Worm (Caenorhabditis elegans) whole organism, midembryonic: ENCODE results near the gene eelo-1.

Experiments
- T22C8.4 ChIP-seq: fragments of 200-800 bp; sonication (Bioruptor generic); IDR thresholded peaks from 2 replicates; pipeline ENCODE4 v1.3.6; 2022; ENCODE audit warnings: missing genetic modification characterization, missing compliant biosample characterization
- cog-1 ChIP-seq: sonication (generic microtip); optimal IDR thresholded peaks from 2 replicates; lab custom pipeline; 2016; ENCODE audit warnings: missing genetic modification characterization, missing compliant biosample characterization
- flt-1 ChIP-seq: fragments of 200-800 bp; sonication (Bioruptor generic); IDR thresholded peaks from 2 replicates; pipeline ENCODE4 v1.3.6; 2022; ENCODE audit warnings: missing genetic modification characterization, missing compliant biosample characterization
- klf-2 ChIP-seq: fragments of 200-800 bp; sonication (Bioruptor generic); conservative IDR thresholded peaks from 2 replicates; pipeline ENCODE4 v1.3.6; 2022; ENCODE audit warnings: missing genetic modification reagents, missing genetic modification characterization, missing compliant biosample characterization
- med-1 ChIP-seq: sonication (generic microtip); optimal IDR thresholded peaks from 2 replicates; lab custom pipeline; 2017; ENCODE audit warnings: missing genetic modification characterization, mild to moderate bottlenecking, missing compliant biosample characterization, antibody characterized with exemption, missing genetic modification reagents; ENCODE audit not compliant: insufficient read depth
- ref-1 ChIP-seq: fragments of 200-800 bp; sonication (Bioruptor generic); conservative IDR thresholded peaks from 2 replicates; pipeline ENCODE4 v1.3.6; 2022; ENCODE audit warnings: missing genetic modification reagents, missing genetic modification characterization, missing compliant biosample characterization
- tab-1 ChIP-seq: fragments of 200-800 bp; sonication (Bioruptor generic); IDR thresholded peaks from 2 replicates; pipeline ENCODE4 v1.3.6; 2022; ENCODE audit warnings: missing genetic modification characterization, missing compliant biosample characterization
- ztf-23 ChIP-seq: fragments of 200-800 bp; sonication (Bioruptor generic); IDR thresholded peaks from 2 replicates; pipeline ENCODE4 v1.3.6; 2022; ENCODE audit warnings: missing genetic modification reagents, missing genetic modification characterization, missing compliant biosample characterization
- ztf-29 ChIP-seq: fragments of 200-800 bp; sonication (Bioruptor generic); IDR thresholded peaks from 2 replicates; pipeline ENCODE4 v1.3.6; 2022; ENCODE audit warnings: missing genetic modification reagents, missing genetic modification characterization, missing compliant biosample characterization

eelo-1 gene

DNA sequence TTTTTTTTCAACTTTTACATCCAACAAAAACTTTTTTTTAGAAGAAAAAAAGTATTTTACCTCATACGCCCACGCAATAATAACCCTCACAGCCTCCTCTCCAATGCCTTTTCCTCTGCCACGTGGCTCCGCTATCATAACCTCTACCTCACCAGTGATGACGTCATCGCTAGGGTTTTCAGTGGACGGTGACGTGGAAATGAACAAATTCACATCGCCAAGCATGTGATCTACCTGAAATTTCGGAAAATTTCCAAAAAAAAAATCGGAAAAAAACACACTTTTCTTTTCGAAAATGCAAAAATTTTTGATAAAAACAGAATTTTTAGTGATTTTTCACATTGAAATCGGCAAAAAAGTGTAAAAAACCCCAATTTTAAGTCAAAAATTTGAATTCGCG lies 19.0 kb downstream of the eelo-1 start:
- TF ChIP-seq ref-1 (GFP tag; lab: Robert Waterston, UW) = no peak
- TF ChIP-seq cog-1 (tag; lab: Kevin White, UChicago) = no peak
- no peak for TF ChIP-seq klf-2
- no peak for TF ChIP-seq tab-1 (GFP tag; lab: Robert Waterston, UW)
- no peak for TF ChIP-seq flt-1 (GFP tag; lab: Robert Waterston, UW)
- TF ChIP-seq med-1 (GFP tag; lab: Kevin White, UChicago) = no peak
- TF ChIP-seq ztf-29 (GFP tag; lab: Robert Waterston, UW) = no peak
- no peak for TF ChIP-seq T22C8.4 (GFP tag; lab: Robert Waterston, UW)
- no peak for TF ChIP-seq ztf-23 (GFP tag; lab: Robert Waterston, UW)

DNA sequence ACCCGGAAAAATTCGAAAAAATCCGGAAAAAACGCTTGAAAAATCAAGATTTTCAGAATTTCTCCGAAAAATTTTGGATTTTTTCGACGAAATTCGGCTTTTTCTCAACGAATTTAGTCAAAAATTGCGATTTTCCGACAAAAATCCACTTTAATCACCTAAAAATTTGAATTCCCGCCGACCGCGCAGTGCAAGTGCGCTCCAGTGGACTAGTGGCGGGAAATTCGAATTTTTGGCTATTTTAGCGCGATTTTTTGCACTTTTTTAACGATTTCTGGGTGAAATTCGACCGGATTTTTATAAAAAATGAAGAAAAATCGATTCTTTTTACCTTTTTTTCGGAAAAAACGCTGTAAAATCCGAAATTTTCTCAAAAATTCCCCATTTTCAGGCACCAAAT lies 23.9 kb downstream of the eelo-1 start:
- TF ChIP-seq tab-1 (GFP tag; lab: Robert Waterston, UW) (no peak), ztf-29 (GFP tag; lab: Robert Waterston, UW) (no peak), klf-2 (no peak), cog-1 (tag; lab: Kevin White, UChicago) (no peak), med-1 (GFP tag; lab: Kevin White, UChicago) (no peak), flt-1 (GFP tag; lab: Robert Waterston, UW) (no peak), T22C8.4 (GFP tag; lab: Robert Waterston, UW) (no peak), ztf-23 (GFP tag; lab: Robert Waterston, UW) (no peak), ref-1 (GFP tag; lab: Robert Waterston, UW) (no peak)

DNA sequence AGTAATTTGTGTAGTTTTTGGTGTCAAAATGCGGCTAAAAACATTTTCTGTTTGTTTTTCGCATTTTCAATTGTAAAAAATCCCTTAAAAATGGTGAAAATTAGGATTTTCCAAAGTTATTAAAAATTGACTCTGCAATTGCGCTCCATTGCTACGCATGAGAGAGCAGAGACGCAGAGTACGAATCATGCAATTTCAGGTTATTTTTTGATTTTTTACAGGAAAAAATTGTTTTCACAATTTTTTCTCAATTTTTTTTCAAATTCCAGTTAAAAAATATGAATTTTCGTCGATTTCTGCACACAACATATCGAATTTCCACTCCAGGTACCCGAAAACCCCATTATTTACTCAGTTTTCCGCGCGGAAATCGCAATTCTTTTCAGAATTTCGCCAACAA lies 24.7 kb downstream of the eelo-1 start, which contains the start of gene mtg-1:
Gene mtg-1 (plus strand): TSS at position 160 of the 400 bp plus-strand sequence.
- TF ChIP-seq med-1 (GFP tag; lab: Kevin White, UChicago) (no peak), flt-1 (GFP tag; lab: Robert Waterston, UW) (0 out of 2 replicates have a peak, but pooled peaks have one; percentile 30)

DNA sequence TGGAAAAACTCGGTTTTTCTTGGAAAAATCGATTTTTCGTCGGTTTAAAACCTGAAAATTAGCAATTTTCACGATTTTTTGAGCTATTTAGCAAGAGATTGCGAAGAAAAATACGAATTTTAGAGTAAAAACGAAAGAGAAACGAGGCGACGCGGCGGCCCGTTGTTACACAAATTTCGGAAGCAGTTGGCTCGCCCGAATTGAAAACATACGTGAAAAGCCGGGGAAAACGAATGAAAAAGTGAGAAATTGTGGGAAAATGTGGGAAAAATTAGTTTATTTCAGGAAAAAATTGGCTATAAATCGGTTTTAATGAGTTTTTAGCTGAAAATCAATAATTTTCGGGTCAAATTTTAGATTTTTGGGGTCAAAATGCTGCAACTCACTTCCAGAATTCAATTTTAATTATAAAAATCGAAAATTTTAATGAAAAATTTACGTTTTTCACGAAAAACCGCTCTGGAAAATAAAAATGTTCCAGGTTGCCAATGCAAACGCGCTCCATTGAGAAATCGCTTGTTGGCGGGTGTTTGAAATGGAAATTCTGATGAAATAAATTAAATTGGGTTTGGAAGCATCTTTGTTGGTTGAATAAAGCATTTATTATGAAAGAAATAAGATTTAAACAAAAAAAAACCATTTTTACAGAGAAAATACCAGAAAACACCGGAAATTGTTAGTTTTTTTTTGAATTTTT lies 25.4 kb downstream of the eelo-1 start, which contains the start of gene snf-6:
Gene snf-6 (minus strand): TSS at position 51 of the 697 bp plus-strand sequence.
- no peak for TF ChIP-seq klf-2
- no peak for TF ChIP-seq med-1 (GFP tag; lab: Kevin White, UChicago)
- no peak for TF ChIP-seq ref-1 (GFP tag; lab: Robert Waterston, UW)

DNA sequence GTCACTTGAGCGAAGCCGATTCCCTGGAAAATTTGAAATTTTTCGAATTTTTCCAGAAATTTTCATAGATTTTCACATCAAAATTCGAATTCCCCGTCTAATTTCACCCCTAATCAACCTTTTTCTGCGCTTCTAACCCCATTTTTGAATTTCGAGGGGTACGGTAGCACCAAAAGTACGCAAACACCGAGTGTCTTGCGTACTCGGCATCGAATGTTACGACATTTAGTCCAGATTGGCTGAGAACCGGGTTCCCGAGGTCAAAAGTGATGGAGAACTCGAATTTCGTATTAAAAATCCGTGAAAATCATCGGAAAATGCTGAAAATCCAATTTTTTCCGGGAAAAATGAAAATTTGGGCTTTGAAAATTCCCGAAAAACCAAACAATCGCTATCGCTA lies 29.9 kb downstream of the eelo-1 start:
- no peak for TF ChIP-seq ref-1 (GFP tag; lab: Robert Waterston, UW)
- no peak for TF ChIP-seq ztf-23 (GFP tag; lab: Robert Waterston, UW)
- TF ChIP-seq T22C8.4 (GFP tag; lab: Robert Waterston, UW) = no peak
- TF ChIP-seq flt-1 (GFP tag; lab: Robert Waterston, UW) = no peak
- TF ChIP-seq cog-1 (tag; lab: Kevin White, UChicago) = no peak
- TF ChIP-seq med-1 (GFP tag; lab: Kevin White, UChicago) = no peak

DNA sequence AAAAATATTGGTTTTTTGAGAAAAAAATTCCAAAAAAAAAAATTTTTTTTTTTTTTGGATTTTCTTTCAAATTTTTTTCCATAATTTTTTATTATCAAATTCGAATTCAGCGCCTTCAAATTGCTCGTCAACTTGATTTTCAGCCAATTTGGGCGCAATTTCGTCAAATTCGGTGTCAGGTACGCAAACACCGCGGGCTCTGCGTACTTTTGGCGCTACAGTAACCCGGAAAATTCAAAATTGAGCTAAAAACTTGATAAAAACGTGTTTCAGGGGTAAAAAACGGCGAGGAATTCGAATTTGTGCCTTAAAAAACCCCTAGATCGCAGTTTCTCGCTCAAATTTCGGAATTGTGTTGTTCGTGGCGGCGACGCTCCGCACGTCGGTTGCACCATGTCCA lies 38.4 kb downstream of the eelo-1 start:
- TF ChIP-seq cog-1 (tag; lab: Kevin White, UChicago) = no peak

DNA sequence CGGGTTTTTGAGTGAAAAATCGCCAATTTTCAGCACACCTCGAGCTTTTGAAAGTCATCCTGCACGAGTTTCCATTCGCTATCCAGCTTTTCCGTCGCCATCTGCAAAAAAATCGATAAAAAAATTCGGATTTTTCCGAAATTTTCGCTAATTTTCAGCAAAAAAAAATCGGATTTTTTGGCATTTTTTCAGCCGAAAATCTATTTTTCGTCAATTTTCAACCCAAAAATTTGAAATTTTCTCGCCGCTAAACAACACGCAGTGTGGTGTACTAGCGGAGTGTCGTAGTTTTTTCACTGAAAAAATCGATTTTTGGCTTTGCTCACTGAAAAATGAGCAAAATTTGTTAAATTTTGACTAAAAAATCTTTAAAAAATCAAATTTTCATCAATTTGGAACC lies 40.4 kb downstream of the eelo-1 start, which contains the start of gene tmem-120:
Gene tmem-120 (minus strand): TSS at position 101 of the 400 bp plus-strand sequence.
- TF ChIP-seq T22C8.4 (GFP tag; lab: Robert Waterston, UW) (no peak), tab-1 (GFP tag; lab: Robert Waterston, UW) (no peak), cog-1 (tag; lab: Kevin White, UChicago) (no peak), ref-1 (GFP tag; lab: Robert Waterston, UW) (no peak), flt-1 (GFP tag; lab: Robert Waterston, UW) (no peak), klf-2 (no peak), med-1 (GFP tag; lab: Kevin White, UChicago) (no peak), ztf-23 (GFP tag; lab: Robert Waterston, UW) (no peak), ztf-29 (GFP tag; lab: Robert Waterston, UW) (no peak)

DNA sequence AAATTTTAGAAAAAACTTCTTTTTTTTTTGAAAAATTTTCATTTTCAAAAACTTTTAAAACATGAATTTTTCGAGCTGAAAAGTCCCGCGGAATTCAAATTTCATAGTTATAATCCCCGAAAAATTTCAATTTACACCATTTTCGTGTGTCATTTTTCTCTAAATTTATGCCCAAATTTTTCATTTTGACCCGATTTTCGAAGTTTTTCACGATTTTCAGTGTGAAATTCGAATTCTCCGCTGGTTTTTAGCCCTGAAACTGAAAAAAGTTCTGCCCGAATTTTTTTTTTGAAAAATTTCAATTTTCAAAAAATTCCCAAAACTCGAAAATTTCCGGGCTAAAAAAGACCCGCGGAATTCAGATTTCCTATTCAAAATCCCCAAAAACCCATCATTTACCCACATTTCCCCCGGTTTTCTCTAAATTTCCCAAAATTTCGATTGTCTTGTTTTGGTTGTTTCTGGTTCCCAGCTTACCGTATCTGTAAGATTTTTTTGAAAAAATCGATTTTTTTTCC lies 49.5 kb downstream of the eelo-1 start:
- TF ChIP-seq cog-1 (tag; lab: Kevin White, UChicago) = no peak
- no peak for TF ChIP-seq T22C8.4 (GFP tag; lab: Robert Waterston, UW)
- no peak for TF ChIP-seq ztf-23 (GFP tag; lab: Robert Waterston, UW)
- no peak for TF ChIP-seq ref-1 (GFP tag; lab: Robert Waterston, UW)
- TF ChIP-seq med-1 (GFP tag; lab: Kevin White, UChicago) = no peak
- no peak for TF ChIP-seq ztf-29 (GFP tag; lab: Robert Waterston, UW)
- TF ChIP-seq klf-2 = no peak
- TF ChIP-seq tab-1 (GFP tag; lab: Robert Waterston, UW) = no peak
- TF ChIP-seq flt-1 (GFP tag; lab: Robert Waterston, UW) = no peak

DNA sequence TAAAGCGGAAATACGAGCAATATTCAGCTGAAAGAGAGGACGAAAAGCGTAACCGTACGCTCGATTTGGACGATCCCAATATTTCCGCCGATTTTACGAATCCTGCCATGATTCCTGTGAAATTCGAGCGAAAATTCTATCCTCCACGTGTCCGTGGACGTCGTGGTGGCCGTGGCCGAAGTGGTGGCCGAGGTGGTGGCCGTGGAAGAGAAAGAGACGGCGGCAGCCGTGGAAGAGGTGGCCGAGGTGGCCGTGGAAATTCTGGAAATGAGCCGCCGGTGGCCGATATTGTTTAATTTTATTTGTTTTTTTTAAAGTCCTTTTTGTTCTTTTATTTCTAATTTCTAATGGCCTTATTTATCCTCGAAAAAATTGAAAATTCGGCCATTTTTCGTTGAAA lies 50.1 kb downstream of the eelo-1 start:
- TF ChIP-seq med-1 (GFP tag; lab: Kevin White, UChicago) (no peak), flt-1 (GFP tag; lab: Robert Waterston, UW) (no peak), ztf-23 (GFP tag; lab: Robert Waterston, UW) (no peak), T22C8.4 (GFP tag; lab: Robert Waterston, UW) (no peak), tab-1 (GFP tag; lab: Robert Waterston, UW) (no peak), cog-1 (tag; lab: Kevin White, UChicago) (no peak)
